Worm (Caenorhabditis elegans) whole organism, L1 larva: ENCODE data around the gene F37C12.18.

Source experiments
- Y116A8C.19 ChIP-seq: sonication (generic microtip); optimal IDR thresholded peaks from 2 replicates; lab custom pipeline; 2016; ENCODE audit warnings: missing compliant biosample characterization, missing genetic modification characterization, borderline replicate concordance
- ama-1 ChIP-seq: fragments of 150-350 bp; optimal IDR thresholded peaks from 2 replicates; lab custom pipeline; 2014
- egl-27 ChIP-seq, 2 experiments: fragments of 150-350 bp in 1 of 2; sonication (generic microtip); optimal IDR thresholded peaks; 3 replicates each; lab custom pipeline; 2017 to 2018; ENCODE audit warnings: missing biosample characterization in 2 of 2, missing genetic modification characterization in 2 of 2, missing genetic modification reagents in 2 of 2
- lin-35 ChIP-seq, 2 experiments: fragments of 150-350 bp; optimal IDR thresholded peaks; 2 replicates each; lab custom pipeline; 2014; ENCODE audit warnings: missing biosample characterization in 2 of 2, missing genetic modification characterization in 2 of 2, missing genetic modification reagents in 2 of 2
- nhr-90 ChIP-seq: sonication (generic microtip); optimal IDR thresholded peaks from 2 replicates; lab custom pipeline; 2016; ENCODE audit warnings: mild to moderate bottlenecking, missing genetic modification characterization, missing compliant biosample characterization; ENCODE audit not compliant: poor library complexity

DNA sequence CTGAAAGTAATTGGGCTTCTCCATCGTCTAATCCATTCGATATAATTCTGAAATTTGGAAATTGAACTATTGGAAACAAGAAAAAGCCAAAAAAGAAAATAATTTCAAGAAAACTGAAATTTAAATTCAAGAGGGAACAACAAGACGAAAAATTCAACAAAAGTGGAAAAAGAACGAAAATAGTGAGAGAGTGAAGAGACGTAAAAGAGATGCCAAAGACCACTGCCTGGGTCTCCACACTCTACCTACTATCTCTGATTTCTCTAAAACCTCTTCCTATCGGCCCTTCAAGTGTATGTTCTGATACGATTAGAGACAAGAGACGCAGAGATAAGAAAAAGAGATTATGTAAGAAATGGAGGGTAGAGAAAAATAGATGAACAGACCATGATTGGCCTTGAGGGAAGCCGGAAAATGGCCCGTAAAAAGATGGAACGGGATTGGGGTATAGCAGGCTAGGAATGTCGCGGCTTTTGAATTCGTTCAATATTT is 41.4 kb downstream of the F37C12.18 start, which contains the start of gene ogt-1:
- TF ChIP-seq ama-1 (lab: Kevin White, UChicago) (peak; percentile 84), lin-35 (GFP tag; optimal IDR thresholded peaks at IDR 0.05; lab: Kevin White, UChicago) (peak; percentile 71 to 80), nhr-90 (peak; percentile 76), egl-27 (tag; optimal IDR thresholded peaks at IDR 0.05; lab: Kevin White, UChicago) (peak; percentile 93 to 98), Y116A8C.19 (tag; lab: Kevin White, UChicago) (no peak)
